Worm (Caenorhabditis elegans) whole organism, L1 larva: ENCODE data around the gene Y46B2A.3.

Experiments
- C04F5.9 ChIP-seq: sonication (generic microtip); optimal IDR thresholded peaks from 2 replicates; lab custom pipeline; 2016; ENCODE audit warnings: missing genetic modification characterization, missing compliant biosample characterization
- aha-1 ChIP-seq: fragments of 150-350 bp; optimal IDR thresholded peaks from 2 replicates; lab custom pipeline; 2014; ENCODE audit warnings: missing biosample characterization, missing genetic modification characterization
- alr-1 ChIP-seq: fragments of 200-800 bp; sonication (Bioruptor generic); optimal IDR thresholded peaks from 2 replicates; lab custom pipeline; 2018; ENCODE audit warnings: borderline replicate concordance, mild to moderate bottlenecking, missing genetic modification characterization, missing compliant biosample characterization
- aly-2 ChIP-seq: fragments of 150-350 bp; optimal IDR thresholded peaks from 2 replicates; lab custom pipeline; 2014; ENCODE audit warnings: missing biosample characterization, missing genetic modification characterization
- blmp-1 ChIP-seq: fragments of 150-350 bp; optimal IDR thresholded peaks from 2 replicates; lab custom pipeline; 2014; ENCODE audit warnings: missing biosample characterization, missing genetic modification characterization
- ceh-90 ChIP-seq: sonication (generic microtip); optimal IDR thresholded peaks from 2 replicates; lab custom pipeline; 2016; ENCODE audit warnings: missing genetic modification characterization, missing compliant biosample characterization
- efl-1 ChIP-seq, 4 experiments: fragments of 150-350 bp; optimal IDR thresholded peaks in 3 of 4; peaks in 1 of 4; 1 replicate in 1 of 4; 2 replicates in 3 of 4; lab custom pipeline; 2014; ENCODE audit warnings: missing biosample characterization in 2 of 4, missing genetic modification characterization in 2 of 4, missing genetic modification reagents in 2 of 4
- efl-3 ChIP-seq: fragments of 200-800 bp; sonication (Bioruptor generic); optimal IDR thresholded peaks from 2 replicates; lab custom pipeline; 2018; ENCODE audit warnings: mild to moderate bottlenecking, missing genetic modification characterization, missing compliant biosample characterization
- egl-27 ChIP-seq, 2 experiments: fragments of 150-350 bp in 1 of 2; sonication (generic microtip); optimal IDR thresholded peaks; 3 replicates each; lab custom pipeline; 2017 to 2018; ENCODE audit warnings: missing biosample characterization in 2 of 2, missing genetic modification characterization in 2 of 2, missing genetic modification reagents in 2 of 2
- elt-2 ChIP-seq: sonication (generic microtip); optimal IDR thresholded peaks from 2 replicates; lab custom pipeline; 2016; ENCODE audit warnings: missing genetic modification characterization, mild to moderate bottlenecking, inconsistent platforms, missing compliant biosample characterization, missing genetic modification reagents
- elt-3 ChIP-seq, 6 experiments: fragments of 150-350 bp in 1 of 6; sonication (generic microtip); optimal IDR thresholded peaks; 2 replicates each; lab custom pipeline; 2017 to 2018; ENCODE audit warnings: missing biosample characterization in 6 of 6, missing genetic modification characterization in 6 of 6, inconsistent platforms in 1 of 6
- fkh-4 ChIP-seq: sonication (generic microtip); optimal IDR thresholded peaks from 2 replicates; lab custom pipeline; 2016; ENCODE audit warnings: missing compliant biosample characterization, missing genetic modification characterization, borderline replicate concordance
- hlh-4 ChIP-seq: sonication (generic microtip); optimal IDR thresholded peaks from 2 replicates; lab custom pipeline; 2016; ENCODE audit warnings: mild to moderate bottlenecking, missing genetic modification characterization, missing compliant biosample characterization
- hpl-2 ChIP-seq: fragments of 150-350 bp; optimal IDR thresholded peaks from 2 replicates; lab custom pipeline; 2014; ENCODE audit warnings: missing biosample characterization, missing genetic modification reagents, missing genetic modification characterization
- isw-1 ChIP-seq: fragments of 200-800 bp; sonication (Bioruptor generic); IDR thresholded peaks from 2 replicates; pipeline ENCODE4 v1.3.6; 2022; ENCODE audit warnings: missing genetic modification characterization, missing compliant biosample characterization
- lin-14 ChIP-seq: fragments of 200-800 bp; sonication (Bioruptor generic); optimal IDR thresholded peaks from 2 replicates; lab custom pipeline; 2018; ENCODE audit warnings: mild to moderate bottlenecking, missing genetic modification characterization, moderate library complexity, missing compliant biosample characterization
- lin-15B ChIP-seq: fragments of 150-350 bp; sonication (generic microtip); optimal IDR thresholded peaks from 3 replicates; lab custom pipeline; 2014; ENCODE audit warnings: missing biosample characterization, missing genetic modification characterization
- lin-35 ChIP-seq, 2 experiments: fragments of 150-350 bp; optimal IDR thresholded peaks; 2 replicates each; lab custom pipeline; 2014; ENCODE audit warnings: missing biosample characterization in 2 of 2, missing genetic modification characterization in 2 of 2, missing genetic modification reagents in 2 of 2
- lsy-2 ChIP-seq, 2 experiments: fragments of 150-350 bp; optimal IDR thresholded peaks; 2 replicates each; lab custom pipeline; 2014; ENCODE audit warnings: missing biosample characterization in 2 of 2, missing genetic modification characterization in 2 of 2
- nhr-11 ChIP-seq: fragments of 150-350 bp; optimal IDR thresholded peaks from 2 replicates; lab custom pipeline; 2014; ENCODE audit warnings: missing biosample characterization, missing genetic modification characterization
- nhr-19 ChIP-seq: fragments of 200-800 bp; sonication (Bioruptor generic); conservative IDR thresholded peaks from 2 replicates; pipeline ENCODE4 v1.3.6; 2022; ENCODE audit warnings: missing genetic modification characterization, missing compliant biosample characterization
- nhr-20 ChIP-seq: sonication (generic microtip); optimal IDR thresholded peaks from 2 replicates; lab custom pipeline; 2016; ENCODE audit warnings: mild to moderate bottlenecking, missing genetic modification characterization, missing compliant biosample characterization
- nhr-71 ChIP-seq: sonication (generic microtip); optimal IDR thresholded peaks from 2 replicates; lab custom pipeline; 2016; ENCODE audit warnings: mild to moderate bottlenecking, missing genetic modification characterization, moderate library complexity, missing compliant biosample characterization
- nhr-76 ChIP-seq: sonication (generic microtip); optimal IDR thresholded peaks from 2 replicates; lab custom pipeline; 2017; ENCODE audit warnings: missing biosample characterization, missing genetic modification characterization
- nhr-77 ChIP-seq: fragments of 150-350 bp; optimal IDR thresholded peaks from 2 replicates; lab custom pipeline; 2014; ENCODE audit warnings: missing biosample characterization, missing genetic modification characterization
- nhr-85 ChIP-seq: sonication (generic microtip); peaks from one replicate; lab custom pipeline; 2016; ENCODE audit warnings: missing genetic modification characterization, inconsistent platforms, missing compliant biosample characterization
- pax-3 ChIP-seq: fragments of 200-800 bp; sonication (Bioruptor generic); optimal IDR thresholded peaks from 2 replicates; lab custom pipeline; 2018; ENCODE audit warnings: mild to moderate bottlenecking, missing genetic modification characterization, moderate library complexity, missing compliant biosample characterization
- rnt-1 ChIP-seq: sonication (generic microtip); optimal IDR thresholded peaks from 2 replicates; lab custom pipeline; 2016; ENCODE audit warnings: mild to moderate bottlenecking, missing genetic modification characterization, moderate library complexity, missing compliant biosample characterization
- snpc-4 ChIP-seq: fragments of 150-350 bp; optimal IDR thresholded peaks from 2 replicates; lab custom pipeline; 2014; ENCODE audit warnings: missing biosample characterization, missing genetic modification characterization
- sup-37 ChIP-seq: fragments of 200-800 bp; sonication (Bioruptor generic); optimal IDR thresholded peaks from 2 replicates; lab custom pipeline; 2018; ENCODE audit warnings: mild to moderate bottlenecking, missing genetic modification characterization, missing compliant biosample characterization
- tlp-1 ChIP-seq: fragments of 150-350 bp; optimal IDR thresholded peaks from 2 replicates; lab custom pipeline; 2014; ENCODE audit warnings: missing biosample characterization, missing genetic modification characterization
- unc-30 ChIP-seq: sonication (generic microtip); optimal IDR thresholded peaks from 2 replicates; lab custom pipeline; 2017; ENCODE audit warnings: missing biosample characterization, missing genetic modification characterization
- zag-1 ChIP-seq: fragments of 150-350 bp; optimal IDR thresholded peaks from 2 replicates; lab custom pipeline; 2014; ENCODE audit warnings: missing biosample characterization, missing genetic modification characterization
- ztf-4 ChIP-seq: fragments of 150-350 bp; optimal IDR thresholded peaks from 2 replicates; lab custom pipeline; 2014; ENCODE audit warnings: missing biosample characterization, missing genetic modification characterization

Y46B2A.3 gene

DNA sequence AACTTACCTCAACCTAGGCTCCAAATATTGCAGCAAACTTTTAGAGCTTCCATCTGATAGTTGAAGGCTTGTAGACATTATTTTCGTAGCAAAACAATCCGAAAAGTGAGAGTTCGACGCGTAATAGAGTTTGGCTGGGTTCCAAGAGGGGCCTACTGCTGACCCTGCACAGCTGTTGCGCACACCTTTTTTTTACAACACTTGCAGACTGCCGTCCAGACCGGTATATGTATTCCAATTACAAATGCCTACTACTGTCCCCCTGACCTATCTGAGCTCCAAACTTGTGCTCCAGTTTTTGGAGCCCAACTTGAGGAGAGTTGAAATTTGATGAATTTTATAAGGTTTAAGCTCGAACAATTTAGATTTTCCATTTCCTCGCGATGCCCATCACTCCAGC is 42.9 kb upstream of the Y46B2A.3 start, which contains the start of the genes fbxc-24 and fbxc-27:
Gene fbxc-24, minus strand, starts transcription at position 101 of the 400 bp plus-strand sequence.
Gene fbxc-27, plus strand, starts transcription at position 216 of the 400 bp plus-strand sequence.
- TF ChIP-seq elt-2 (no peak), isw-1 (GFP tag; lab: Robert Waterston, UW) (no peak), ceh-90 (tag; lab: Kevin White, UChicago) (no peak), aha-1 (tag; lab: Kevin White, UChicago) (no peak), zag-1 (tag; lab: Kevin White, UChicago) (no peak)

DNA sequence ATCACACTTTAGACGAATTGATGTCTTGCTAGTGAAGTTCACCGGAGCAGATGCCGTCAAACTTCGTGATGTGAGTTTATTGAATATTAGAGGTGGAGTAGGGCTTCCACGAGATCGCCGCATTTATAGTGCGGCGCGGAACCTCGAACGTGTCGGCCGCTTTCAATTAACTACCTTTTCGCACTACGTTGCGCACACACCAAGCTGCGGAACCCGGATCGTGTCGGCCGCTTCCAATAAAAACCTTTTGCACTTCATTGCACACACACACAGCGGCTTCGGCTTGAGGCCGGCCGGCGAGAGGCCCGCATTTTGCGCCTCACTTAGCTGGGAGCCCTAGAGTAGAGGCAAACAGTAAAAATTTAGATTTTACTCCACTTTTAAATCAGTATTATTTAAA is 38.6 kb upstream of the Y46B2A.3 start:
- peak; percentile 69 for TF ChIP-seq rnt-1 (tag; lab: Kevin White, UChicago)
- no peak for TF ChIP-seq alr-1 (tag; lab: Kevin White, UChicago)
- peak; percentile 41 for TF ChIP-seq nhr-19 (GFP tag; lab: Robert Waterston, UW)
- TF ChIP-seq snpc-4 (tag; lab: Kevin White, UChicago): peak; percentile 93

DNA sequence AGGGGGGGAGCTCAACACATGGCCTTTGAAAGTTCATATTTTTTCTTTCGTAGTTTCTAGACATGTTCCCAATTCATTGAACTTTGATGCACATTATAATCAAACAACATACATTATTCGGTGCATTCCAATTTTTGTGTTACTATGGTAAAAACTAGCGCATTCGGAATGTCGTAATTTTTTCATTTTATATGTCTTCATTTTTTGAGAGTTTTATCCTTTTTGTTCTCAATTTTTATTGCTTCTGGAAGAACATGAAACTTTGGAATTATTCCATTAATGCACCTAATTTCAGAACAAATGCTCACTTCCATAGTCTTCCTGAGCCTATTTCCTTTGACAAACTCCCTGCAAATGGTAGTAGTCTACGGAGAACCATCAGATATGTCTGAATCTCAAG is 34.9 kb upstream of the Y46B2A.3 start, which contains the start of gene T07D3.2:
Gene T07D3.2, plus strand, starts transcription at position 301 of the 400 bp plus-strand sequence.
- no peak for TF ChIP-seq efl-3 (GFP tag; lab: Kevin White, UChicago)
- no peak for TF ChIP-seq lin-14 (GFP tag; lab: Kevin White, UChicago)
- no peak for TF ChIP-seq unc-30
- TF ChIP-seq nhr-71 (tag; lab: Kevin White, UChicago): no peak
- TF ChIP-seq hpl-2 (GFP tag; lab: Kevin White, UChicago): no peak
- TF ChIP-seq C04F5.9 (tag; lab: Kevin White, UChicago): no peak
- no peak for TF ChIP-seq hlh-4 (tag; lab: Kevin White, UChicago)
- TF ChIP-seq ztf-4 (tag; lab: Kevin White, UChicago): no peak

DNA sequence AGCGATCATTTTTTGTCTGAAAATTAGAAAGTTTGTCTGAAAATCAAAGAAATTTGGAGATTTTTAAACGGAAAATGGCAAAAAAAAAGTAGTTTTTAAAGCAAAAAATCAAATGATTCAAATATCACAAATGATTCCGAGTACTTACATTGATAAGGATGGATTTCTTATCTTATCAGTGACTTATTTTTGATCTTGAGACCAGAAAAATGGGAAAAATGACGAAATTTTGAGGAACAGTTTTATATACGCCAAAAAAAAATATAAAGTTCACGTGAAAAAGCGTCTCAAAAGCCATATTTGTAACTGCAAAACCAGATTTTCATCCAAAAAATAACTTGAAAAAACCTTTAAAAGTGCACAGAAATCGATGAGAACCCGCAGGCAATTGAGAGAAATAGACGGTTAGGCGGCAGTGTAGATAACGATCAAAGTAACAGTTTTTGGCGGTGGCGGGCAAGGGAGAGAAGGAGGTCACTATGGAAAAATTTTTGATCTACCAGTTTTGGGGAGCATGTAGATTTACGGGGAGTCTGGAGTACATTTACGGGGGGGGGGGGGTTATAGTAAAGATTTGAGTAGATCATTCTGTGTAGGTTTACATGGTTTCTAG is 34.1 kb upstream of the Y46B2A.3 start, which contains the start of gene T07D3.9:
Gene T07D3.9, minus strand, starts transcription at position 194 of the 613 bp plus-strand sequence.
- TF ChIP-seq aha-1 (tag; lab: Kevin White, UChicago) (no peak), elt-3 (tag; optimal IDR thresholded peaks at IDR 0.05; lab: Kevin White, UChicago) (peak in 5 of 6 experiments; percentile 46 to 97 (median 51)), sup-37 (GFP tag; lab: Kevin White, UChicago) (no peak), nhr-11 (no peak), tlp-1 (tag; lab: Kevin White, UChicago) (peak; percentile 59), fkh-4 (no peak), elt-2 (peak; percentile 97), blmp-1 (tag; lab: Kevin White, UChicago) (peak; percentile 11), nhr-20 (tag; lab: Kevin White, UChicago) (peak; percentile 12), egl-27 (tag; optimal IDR thresholded peaks at IDR 0.05; lab: Kevin White, UChicago) (no peak)
- TF ChIP-seq, all 84 proteins: peak for 5

DNA sequence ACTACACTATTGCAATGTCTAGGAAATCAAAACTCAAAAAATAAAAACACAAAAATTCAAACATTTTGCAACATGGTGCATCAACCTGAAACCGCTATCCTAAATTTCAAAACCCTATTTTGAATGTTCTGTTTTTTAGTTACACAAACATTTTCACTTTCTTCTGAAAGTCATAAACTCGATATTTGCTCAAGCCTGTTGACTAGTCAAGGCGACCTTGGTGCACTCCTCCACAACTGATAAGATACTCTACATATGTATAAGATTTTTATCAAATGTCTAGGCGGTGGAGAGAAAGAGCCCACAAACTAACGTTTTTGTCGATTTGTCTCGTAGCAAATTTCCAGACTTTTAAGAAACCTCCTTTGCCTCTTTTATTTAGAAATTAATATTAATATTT is 21.3 kb upstream of the Y46B2A.3 start, which contains the start of gene T07D3.4:
Gene T07D3.4, plus strand, starts transcription at position 286 of the 400 bp plus-strand sequence.
- TF ChIP-seq aly-2 (tag; lab: Kevin White, UChicago) (no peak), snpc-4 (tag; lab: Kevin White, UChicago) (no peak), pax-3 (tag; lab: Kevin White, UChicago) (no peak), nhr-85 (tag; lab: Kevin White, UChicago) (no peak), nhr-20 (tag; lab: Kevin White, UChicago) (peak; percentile 31), lin-15B (tag; lab: Kevin White, UChicago) (no peak), lsy-2 (tag; optimal IDR thresholded peaks at IDR 0.05; lab: Kevin White, UChicago) (no peak), lin-14 (GFP tag; lab: Kevin White, UChicago) (no peak), nhr-77 (no peak), elt-2 (peak; percentile 83), egl-27 (tag; optimal IDR thresholded peaks at IDR 0.05; lab: Kevin White, UChicago) (no peak), lin-35 (GFP tag; optimal IDR thresholded peaks at IDR 0.05; lab: Kevin White, UChicago) (peak in 1 of 2 experiments; percentile 14), efl-1 (optimal IDR thresholded peaks at IDR 0.05; lab: Kevin White, UChicago) (no peak), efl-1 (GFP tag; optimal IDR thresholded peaks at IDR 0.05 in 1 of 2; lab: Kevin White, UChicago) (no peak), nhr-76 (tag; lab: Kevin White, UChicago) (no peak), nhr-11 (no peak)
